Worm (Caenorhabditis elegans) whole organism, late embryonic: ENCODE measurements around the gene tag-325.
A peak's percentile ranks its signal among the peaks of the same experiment; 100 is the strongest.

ENCODE experiments used
- C38D4.7 ChIP-seq: fragments of 200-800 bp; sonication (Bioruptor generic); optimal IDR thresholded peaks from 2 replicates; lab custom pipeline; 2018; ENCODE audit warnings: mild to moderate bottlenecking, missing genetic modification characterization, moderate library complexity, missing compliant biosample characterization
- F13H6.1 ChIP-seq: sonication (generic microtip); optimal IDR thresholded peaks from 2 replicates; lab custom pipeline; 2016; ENCODE audit warnings: missing genetic modification characterization, missing compliant biosample characterization
- K02D7.2 ChIP-seq: sonication (generic microtip); optimal IDR thresholded peaks from 2 replicates; lab custom pipeline; 2017; ENCODE audit warnings: mild to moderate bottlenecking, missing genetic modification characterization, missing compliant biosample characterization
- T23F11.4 ChIP-seq: fragments of 200-800 bp; sonication (Bioruptor generic); optimal IDR thresholded peaks from 2 replicates; lab custom pipeline; 2018; ENCODE audit warnings: mild to moderate bottlenecking, missing genetic modification characterization, missing compliant biosample characterization
- Y22D7AL.16 ChIP-seq: sonication (generic microtip); optimal IDR thresholded peaks from 2 replicates; lab custom pipeline; 2016; ENCODE audit warnings: missing genetic modification characterization, missing compliant biosample characterization
- ahr-1 ChIP-seq: sonication (generic microtip); optimal IDR thresholded peaks from 2 replicates; lab custom pipeline; 2016; ENCODE audit warnings: missing genetic modification characterization, missing compliant biosample characterization
- ama-1 ChIP-seq: fragments of 150-350 bp; optimal IDR thresholded peaks from 2 replicates; lab custom pipeline; 2014
- ceh-18 ChIP-seq: sonication (generic microtip); optimal IDR thresholded peaks from 2 replicates; lab custom pipeline; 2016; ENCODE audit warnings: missing genetic modification characterization, missing compliant biosample characterization
- ceh-2 ChIP-seq: sonication (generic microtip); optimal IDR thresholded peaks from 2 replicates; lab custom pipeline; 2016; ENCODE audit warnings: missing genotype, missing genetic modification characterization, missing compliant biosample characterization
- ceh-22 ChIP-seq: sonication (generic microtip); optimal IDR thresholded peaks from 2 replicates; lab custom pipeline; 2017; ENCODE audit warnings: missing biosample characterization, missing genetic modification characterization
- ceh-24 ChIP-seq: sonication (generic microtip); optimal IDR thresholded peaks from 2 replicates; lab custom pipeline; 2016; ENCODE audit warnings: mild to moderate bottlenecking, missing genetic modification characterization, missing compliant biosample characterization
- ceh-30 ChIP-seq: fragments of 150-350 bp; optimal IDR thresholded peaks from 2 replicates; lab custom pipeline; 2014; ENCODE audit warnings: missing biosample characterization, missing genetic modification characterization
- ceh-31 ChIP-seq: sonication (generic microtip); optimal IDR thresholded peaks from 2 replicates; lab custom pipeline; 2016; ENCODE audit warnings: missing genetic modification characterization, missing compliant biosample characterization
- ceh-45 ChIP-seq: fragments of 200-800 bp; sonication (Bioruptor generic); IDR thresholded peaks from 2 replicates; pipeline ENCODE4 v1.3.6; 2022; ENCODE audit warnings: missing genetic modification reagents, missing genetic modification characterization, missing compliant biosample characterization
- ceh-48 ChIP-seq: sonication (generic microtip); optimal IDR thresholded peaks from 2 replicates; lab custom pipeline; 2016; ENCODE audit warnings: missing genetic modification characterization, inconsistent platforms, missing compliant biosample characterization
- ceh-6 ChIP-seq: fragments of 200-800 bp; sonication (Bioruptor generic); optimal IDR thresholded peaks from 2 replicates; lab custom pipeline; 2018; ENCODE audit warnings: mild to moderate bottlenecking, missing genetic modification characterization, missing compliant biosample characterization
- elt-2 ChIP-seq: sonication (generic microtip); optimal IDR thresholded peaks from 2 replicates; lab custom pipeline; 2016; ENCODE audit warnings: missing genetic modification reagents, missing genetic modification characterization, missing compliant biosample characterization
- ets-4 ChIP-seq: sonication (generic microtip); optimal IDR thresholded peaks from 2 replicates; lab custom pipeline; 2016; ENCODE audit warnings: missing genetic modification characterization, missing compliant biosample characterization
- eyg-1 ChIP-seq: sonication (generic microtip); optimal IDR thresholded peaks from 2 replicates; lab custom pipeline; 2016; ENCODE audit warnings: missing genotype, missing genetic modification characterization, missing compliant biosample characterization
- fkh-10 ChIP-seq: fragments of 150-350 bp; optimal IDR thresholded peaks from 2 replicates; lab custom pipeline; 2014; ENCODE audit warnings: missing biosample characterization, missing genetic modification reagents, missing genetic modification characterization
- hlh-8 ChIP-seq: sonication (generic microtip); optimal IDR thresholded peaks from 2 replicates; lab custom pipeline; 2016; ENCODE audit warnings: missing genotype, missing genetic modification characterization, missing compliant biosample characterization
- lin-11 ChIP-seq: fragments of 200-800 bp; sonication (Bioruptor generic); optimal IDR thresholded peaks from 2 replicates; lab custom pipeline; 2018; ENCODE audit warnings: mild to moderate bottlenecking, missing genetic modification characterization, missing compliant biosample characterization
- madf-2 ChIP-seq: sonication (generic microtip); optimal IDR thresholded peaks from 2 replicates; lab custom pipeline; 2017; ENCODE audit warnings: missing genetic modification characterization, missing compliant biosample characterization
- mec-3 ChIP-seq: sonication (generic microtip); optimal IDR thresholded peaks from 2 replicates; lab custom pipeline; 2016; ENCODE audit warnings: borderline replicate concordance, missing genetic modification characterization, missing compliant biosample characterization
- nhr-232 ChIP-seq: sonication (generic microtip); optimal IDR thresholded peaks from 2 replicates; lab custom pipeline; 2016; ENCODE audit warnings: missing genetic modification characterization, missing compliant biosample characterization
- npax-4 ChIP-seq: sonication (generic microtip); optimal IDR thresholded peaks from 2 replicates; lab custom pipeline; 2016; ENCODE audit warnings: missing genetic modification characterization, missing compliant biosample characterization
- pag-3 ChIP-seq: sonication (generic microtip); optimal IDR thresholded peaks from 2 replicates; lab custom pipeline; 2016; ENCODE audit warnings: missing compliant biosample characterization, missing genetic modification characterization, borderline replicate concordance
- pat-9 ChIP-seq: fragments of 200-800 bp; sonication (Bioruptor generic); optimal IDR thresholded peaks from 2 replicates; lab custom pipeline; 2018; ENCODE audit warnings: mild to moderate bottlenecking, missing genetic modification characterization, moderate library complexity, missing compliant biosample characterization
- pax-1 ChIP-seq: fragments of 150-350 bp; optimal IDR thresholded peaks from 2 replicates; lab custom pipeline; 2014; ENCODE audit warnings: missing biosample characterization, missing genetic modification characterization
- pha-2 ChIP-seq: sonication (generic microtip); optimal IDR thresholded peaks from 2 replicates; lab custom pipeline; 2017; ENCODE audit warnings: mild to moderate bottlenecking, missing genetic modification characterization, missing compliant biosample characterization
- pqm-1 ChIP-seq: sonication (generic microtip); optimal IDR thresholded peaks from 2 replicates; lab custom pipeline; 2016; ENCODE audit warnings: missing genetic modification characterization, missing compliant biosample characterization
- sdc-2 ChIP-seq: sonication (generic microtip); optimal IDR thresholded peaks from 2 replicates; lab custom pipeline; 2016; ENCODE audit warnings: missing genotype, missing genetic modification characterization, missing compliant biosample characterization
- syd-9 ChIP-seq: sonication (generic microtip); optimal IDR thresholded peaks from 2 replicates; lab custom pipeline; 2016; ENCODE audit warnings: mild to moderate bottlenecking, missing genetic modification characterization, moderate library complexity, missing compliant biosample characterization
- tbx-7 ChIP-seq: sonication (generic microtip); optimal IDR thresholded peaks from 2 replicates; lab custom pipeline; 2016; ENCODE audit warnings: missing genotype, missing genetic modification characterization, missing compliant biosample characterization
- ttx-3 ChIP-seq: sonication (generic microtip); optimal IDR thresholded peaks from 2 replicates; lab custom pipeline; 2016; ENCODE audit warnings: missing genetic modification reagents, missing genetic modification characterization, missing compliant biosample characterization
- unc-42 ChIP-seq: sonication (generic microtip); optimal IDR thresholded peaks from 2 replicates; lab custom pipeline; 2016; ENCODE audit warnings: missing genotype, missing genetic modification characterization, missing compliant biosample characterization
- unc-86 ChIP-seq: sonication (generic microtip); optimal IDR thresholded peaks from 2 replicates; lab custom pipeline; 2016; ENCODE audit warnings: missing genetic modification characterization, missing compliant biosample characterization
- zip-5 ChIP-seq: sonication (generic microtip); optimal IDR thresholded peaks from 2 replicates; lab custom pipeline; 2016; ENCODE audit warnings: missing genetic modification characterization, missing compliant biosample characterization
- ztf-16 ChIP-seq: sonication (generic microtip); optimal IDR thresholded peaks from 2 replicates; lab custom pipeline; 2017; ENCODE audit warnings: missing genetic modification characterization, missing compliant biosample characterization

The tag-325 gene

ce11 chrIII:4756983-4757382, 39.7 kb upstream of the tag-325 start, which contains the start of gene fbxl-2 (continued):
- TF ChIP-seq sdc-2 = peak; percentile 61
- TF ChIP-seq lin-11 (tag; lab: Kevin White, UChicago) = peak; percentile 52
- peak; percentile 71 for TF ChIP-seq ceh-6 (GFP tag; lab: Kevin White, UChicago)
- TF ChIP-seq ceh-2 (tag; lab: Kevin White, UChicago) = peak; percentile 54
- TF ChIP-seq ceh-30 = peak; percentile 85
- TF ChIP-seq fkh-10 (GFP tag; lab: Kevin White, UChicago) = peak; percentile 4
- TF ChIP-seq pqm-1 (tag; lab: Kevin White, UChicago) = peak; percentile 9
- TF ChIP-seq ama-1 (lab: Kevin White, UChicago) = peak; percentile 36
- no peak for TF ChIP-seq Y22D7AL.16 (tag; lab: Kevin White, UChicago)
- TF ChIP-seq hlh-8 (tag; lab: Kevin White, UChicago) = peak; percentile 44
- no peak for TF ChIP-seq eyg-1
- TF ChIP-seq unc-86 (tag; lab: Kevin White, UChicago) = peak; percentile 76
- TF ChIP-seq npax-4 (tag; lab: Kevin White, UChicago) = no peak
- no peak for TF ChIP-seq ceh-45 (GFP tag; lab: Robert Waterston, UW)
- peak; percentile 88 for TF ChIP-seq ceh-31 (tag; lab: Kevin White, UChicago)
- TF ChIP-seq ztf-16 (tag; lab: Kevin White, UChicago) = peak; percentile 33
- peak; percentile 90 for TF ChIP-seq ceh-18 (tag; lab: Kevin White, UChicago)

ce11 chrIII:4762846-4763245, 33.8 kb upstream of the tag-325 start:
- TF ChIP-seq ceh-48 (no peak), mec-3 (tag; lab: Kevin White, UChicago) (peak; percentile 20)
- TF ChIP-seq, all 69 proteins: peak for 1

ce11 chrIII:4763509-4763908, 33.1 kb upstream of the tag-325 start, which contains the start of gene B0393.4:
Gene B0393.4, minus strand, starts transcription at chrIII:4763609.
- TF ChIP-seq ceh-24 (tag; lab: Kevin White, UChicago) = no peak
- no peak for TF ChIP-seq pax-1 (tag; lab: Kevin White, UChicago)
- no peak for TF ChIP-seq ttx-3 (tag; lab: Kevin White, UChicago)
- no peak for TF ChIP-seq tbx-7 (tag; lab: Kevin White, UChicago)
- no peak for TF ChIP-seq nhr-232
- TF ChIP-seq T23F11.4 (GFP tag; lab: Kevin White, UChicago) = no peak

- TF ChIP-seq madf-2 (tag; lab: Kevin White, UChicago) = no peak
- TF ChIP-seq ceh-45 (GFP tag; lab: Robert Waterston, UW) = no peak
- TF ChIP-seq F13H6.1 (tag; lab: Kevin White, UChicago) = no peak
- no peak for TF ChIP-seq syd-9 (tag; lab: Kevin White, UChicago)
- no peak for TF ChIP-seq unc-42 (tag; lab: Kevin White, UChicago)
- TF ChIP-seq ahr-1 (tag; lab: Kevin White, UChicago) = no peak
- no peak for TF ChIP-seq tbx-7 (tag; lab: Kevin White, UChicago)
- TF ChIP-seq ceh-30 = no peak
Measured at ce11 chrIII:4765474-4765873, 31.2 kb upstream of the tag-325 start, which contains the start of gene B0393.5. Gene B0393.5, plus strand, starts transcription at chrIII:4765774.

ce11 chrIII:4766842-4767241, 29.8 kb upstream of the tag-325 start:
- TF ChIP-seq K02D7.2 = no peak
- no peak for TF ChIP-seq C38D4.7 (GFP tag; lab: Kevin White, UChicago)

ce11 chrIII:4767869-4768645, 28.6 kb upstream of the tag-325 start:
- no peak for TF ChIP-seq elt-2 (tag; lab: Kevin White, UChicago)
- TF ChIP-seq pha-2 (tag; lab: Kevin White, UChicago) = no peak
- TF ChIP-seq pat-9 = no peak
- TF ChIP-seq ceh-24 (tag; lab: Kevin White, UChicago) = no peak
- no peak for TF ChIP-seq zip-5 (tag; lab: Kevin White, UChicago)
- no peak for TF ChIP-seq npax-4 (tag; lab: Kevin White, UChicago)
- no peak for TF ChIP-seq pag-3 (tag; lab: Kevin White, UChicago)
- TF ChIP-seq sdc-2 = no peak
- no peak for TF ChIP-seq ets-4 (tag; lab: Kevin White, UChicago)
- TF ChIP-seq ceh-31 (tag; lab: Kevin White, UChicago) = no peak
- TF ChIP-seq Y22D7AL.16 (tag; lab: Kevin White, UChicago) = no peak
- no peak for TF ChIP-seq unc-86 (tag; lab: Kevin White, UChicago)
- no peak for TF ChIP-seq ceh-22 (tag; lab: Kevin White, UChicago)
